Fruit fly (Drosophila melanogaster) whole organism, adult: ENCODE results near the gene UBL3.

ENCODE experiments used
- CG11617 ChIP-seq: fragments of 200-800 bp; sonication (Bioruptor generic); optimal IDR thresholded peaks from 2 replicates; lab custom pipeline; 2017; ENCODE audit warnings: mild to moderate bottlenecking, missing biosample characterization, missing genetic modification reagents, missing genetic modification characterization
- CG14711 ChIP-seq: fragments of 200-800 bp; sonication (Bioruptor generic); optimal IDR thresholded peaks from 2 replicates; lab custom pipeline; 2018; ENCODE audit warnings: missing biosample characterization, mild to moderate bottlenecking, missing genetic modification characterization, moderate library complexity
- CG1620 ChIP-seq: fragments of 200-800 bp; sonication (Bioruptor generic); optimal IDR thresholded peaks from 2 replicates; lab custom pipeline; 2016; ENCODE audit warnings: missing biosample characterization, missing genetic modification characterization
- CG33017 ChIP-seq: fragments of 200-800 bp; sonication (Bioruptor generic); optimal IDR thresholded peaks from 2 replicates; lab custom pipeline; 2018; ENCODE audit warnings: missing biosample characterization, mild to moderate bottlenecking, missing genetic modification characterization, moderate library complexity
- CG7101 ChIP-seq: fragments of 200-800 bp; sonication (Bioruptor generic); optimal IDR thresholded peaks from 2 replicates; lab custom pipeline; 2018; ENCODE audit warnings: missing biosample characterization, mild to moderate bottlenecking, missing genetic modification characterization, moderate library complexity
- Clk ChIP-seq: fragments of 200-800 bp; sonication (Bioruptor generic); optimal IDR thresholded peaks from 2 replicates; lab custom pipeline; 2017; ENCODE audit warnings: missing biosample characterization, missing genetic modification characterization
- Hr96 ChIP-seq: fragments of 200-800 bp; sonication (Bioruptor generic); optimal IDR thresholded peaks from 2 replicates; lab custom pipeline; 2016; ENCODE audit warnings: missing biosample characterization, missing genetic modification characterization
- bab1 ChIP-seq: fragments of 200-800 bp; sonication (Bioruptor generic); optimal IDR thresholded peaks from 3 replicates; lab custom pipeline; 2019; ENCODE audit warnings: missing biosample characterization, mild to moderate bottlenecking, missing genetic modification characterization, moderate library complexity
- kay ChIP-seq: fragments of 200-800 bp; sonication (Bioruptor generic); peaks from one replicate; lab custom pipeline; 2016; ENCODE audit warnings: missing biosample characterization, missing genetic modification characterization, borderline replicate concordance
- ovo ChIP-seq: fragments of 200-800 bp; sonication (Bioruptor generic); optimal IDR thresholded peaks from 2 replicates; lab custom pipeline; 2016; ENCODE audit warnings: missing biosample characterization, missing genetic modification characterization
- pad ChIP-seq: fragments of 200-800 bp; sonication (Bioruptor generic); optimal IDR thresholded peaks from 3 replicates; lab custom pipeline; 2017; ENCODE audit warnings: missing biosample characterization, missing genetic modification characterization, mild to moderate bottlenecking, moderate library complexity, missing genetic modification reagents
- toe ChIP-seq: fragments of 200-800 bp; sonication (Bioruptor generic); optimal IDR thresholded peaks from 2 replicates; lab custom pipeline; 2016; ENCODE audit warnings: missing biosample characterization, missing genetic modification characterization

Gene UBL3

dm6 chrX:15804790-15805189 is 48.2 kb downstream of the UBL3 start:
- TF ChIP-seq CG14711 (tag; lab: Kevin White, UChicago) (peak; percentile 19), Clk (GFP tag; lab: Kevin White, UChicago) (no peak)

- TF ChIP-seq toe (GFP tag; lab: Kevin White, UChicago) (no peak), kay (GFP tag; lab: Kevin White, UChicago) (peak; percentile 85), CG11617 (no peak), CG33017 (no peak), Clk (GFP tag; lab: Kevin White, UChicago) (no peak), bab1 (peak; percentile 18), CG14711 (tag; lab: Kevin White, UChicago) (peak; percentile 61)
Observed at dm6 chrX:15803764-15804563, 49.0 kb downstream of the UBL3 start, which contains the start of the genes PGRP-LE and sd. Gene PGRP-LE (minus strand): TSS chrX:15803880. Gene sd (plus strand): TSS chrX:15804370.

- TF ChIP-seq Hr96 (GFP tag; lab: Kevin White, UChicago) (no peak), CG7101 (tag; lab: Kevin White, UChicago) (peak; percentile 67), ovo (GFP tag; lab: Kevin White, UChicago) (no peak), CG14711 (tag; lab: Kevin White, UChicago) (peak; percentile 54), Clk (GFP tag; lab: Kevin White, UChicago) (no peak), pad (peak; percentile 6), CG11617 (peak; percentile 34), bab1 (peak; percentile 37), CG1620 (GFP tag; lab: Kevin White, UChicago) (peak; percentile 22)
Observed at dm6 chrX:15802880-15803650, 49.9 kb downstream of the UBL3 start.
